Worm (Caenorhabditis elegans) whole organism, L1 larva: ENCODE results near the gene pgm-2.

ENCODE experiments used
- F16B12.6 ChIP-seq: fragments of 150-350 bp; optimal IDR thresholded peaks from 2 replicates; lab custom pipeline; 2014; ENCODE audit warnings: missing biosample characterization, missing genetic modification characterization
- Y116A8C.19 ChIP-seq: sonication (generic microtip); optimal IDR thresholded peaks from 2 replicates; lab custom pipeline; 2016; ENCODE audit warnings: missing compliant biosample characterization, missing genetic modification characterization, borderline replicate concordance
- aly-2 ChIP-seq: fragments of 150-350 bp; optimal IDR thresholded peaks from 2 replicates; lab custom pipeline; 2014; ENCODE audit warnings: missing biosample characterization, missing genetic modification characterization
- ama-1 ChIP-seq: fragments of 150-350 bp; optimal IDR thresholded peaks from 2 replicates; lab custom pipeline; 2014
- blmp-1 ChIP-seq: fragments of 150-350 bp; optimal IDR thresholded peaks from 2 replicates; lab custom pipeline; 2014; ENCODE audit warnings: missing biosample characterization, missing genetic modification characterization
- ceh-63 ChIP-seq: fragments of 200-800 bp; sonication (Bioruptor generic); optimal IDR thresholded peaks from 2 replicates; lab custom pipeline; 2018; ENCODE audit warnings: mild to moderate bottlenecking, missing genetic modification characterization, missing compliant biosample characterization
- ceh-8 ChIP-seq: fragments of 200-800 bp; sonication (Bioruptor generic); optimal IDR thresholded peaks from 2 replicates; lab custom pipeline; 2018; ENCODE audit warnings: mild to moderate bottlenecking, missing genetic modification characterization, moderate library complexity, missing compliant biosample characterization
- ceh-82 ChIP-seq, 3 experiments: fragments of 150-350 bp in 1 of 3; sonication (generic microtip) in 2 of 3; optimal IDR thresholded peaks; 2 replicates each; lab custom pipeline; 2014 to 2017; ENCODE audit warnings: missing biosample characterization in 3 of 3, missing genetic modification characterization in 3 of 3
- ceh-88 ChIP-seq: fragments of 200-800 bp; sonication (Bioruptor generic); IDR thresholded peaks from 2 replicates; pipeline ENCODE4 v1.3.6; 2022; ENCODE audit warnings: missing genetic modification characterization, missing compliant biosample characterization
- ceh-90 ChIP-seq: sonication (generic microtip); optimal IDR thresholded peaks from 2 replicates; lab custom pipeline; 2016; ENCODE audit warnings: missing genetic modification characterization, missing compliant biosample characterization
- ces-1 ChIP-seq: fragments of 150-350 bp; optimal IDR thresholded peaks from 2 replicates; lab custom pipeline; 2014; ENCODE audit warnings: missing biosample characterization, missing genetic modification reagents, missing genetic modification characterization
- efl-1 ChIP-seq, 4 experiments: fragments of 150-350 bp; optimal IDR thresholded peaks in 3 of 4; peaks in 1 of 4; 1 replicate in 1 of 4; 2 replicates in 3 of 4; lab custom pipeline; 2014; ENCODE audit warnings: missing biosample characterization in 2 of 4, missing genetic modification characterization in 2 of 4, missing genetic modification reagents in 2 of 4
- egl-13 ChIP-seq: sonication (generic microtip); optimal IDR thresholded peaks from 2 replicates; lab custom pipeline; 2016; ENCODE audit warnings: missing genotype, missing genetic modification reagents, missing genetic modification characterization, missing compliant biosample characterization
- elt-3 ChIP-seq, 6 experiments: fragments of 150-350 bp in 1 of 6; sonication (generic microtip); optimal IDR thresholded peaks; 2 replicates each; lab custom pipeline; 2017 to 2018; ENCODE audit warnings: missing biosample characterization in 6 of 6, missing genetic modification characterization in 6 of 6, inconsistent platforms in 1 of 6
- ets-5 ChIP-seq: fragments of 200-800 bp; sonication (Bioruptor generic); IDR thresholded peaks from 2 replicates; pipeline ENCODE4 v1.3.6; 2022; ENCODE audit warnings: missing genetic modification characterization, missing compliant biosample characterization
- fkh-10 ChIP-seq: sonication (generic microtip); optimal IDR thresholded peaks from 2 replicates; lab custom pipeline; 2017; ENCODE audit warnings: missing biosample characterization, missing genetic modification reagents, missing genetic modification characterization
- fkh-8 ChIP-seq: sonication (generic microtip); optimal IDR thresholded peaks from 2 replicates; lab custom pipeline; 2016; ENCODE audit warnings: mild to moderate bottlenecking, missing genetic modification characterization, missing compliant biosample characterization
- grh-1 ChIP-seq: fragments of 200-800 bp; sonication (Bioruptor generic); IDR thresholded peaks from 2 replicates; pipeline ENCODE4 v1.3.6; 2022; ENCODE audit warnings: missing genetic modification reagents, missing genetic modification characterization, missing compliant biosample characterization
- hlh-17 ChIP-seq: fragments of 200-800 bp; sonication (Bioruptor generic); optimal IDR thresholded peaks from 2 replicates; lab custom pipeline; 2018; ENCODE audit warnings: missing genetic modification characterization, mild to moderate bottlenecking, missing compliant biosample characterization, moderate library complexity, borderline replicate concordance
- hlh-4 ChIP-seq: sonication (generic microtip); optimal IDR thresholded peaks from 2 replicates; lab custom pipeline; 2016; ENCODE audit warnings: mild to moderate bottlenecking, missing genetic modification characterization, missing compliant biosample characterization
- hpl-2 ChIP-seq: fragments of 150-350 bp; optimal IDR thresholded peaks from 2 replicates; lab custom pipeline; 2014; ENCODE audit warnings: missing biosample characterization, missing genetic modification reagents, missing genetic modification characterization
- jun-1 ChIP-seq: fragments of 150-350 bp; optimal IDR thresholded peaks from 2 replicates; lab custom pipeline; 2014; ENCODE audit warnings: missing biosample characterization, missing genetic modification reagents, missing genetic modification characterization
- lin-13 ChIP-seq: fragments of 150-350 bp; optimal IDR thresholded peaks from 2 replicates; lab custom pipeline; 2014; ENCODE audit warnings: missing biosample characterization, missing genetic modification reagents, missing genetic modification characterization
- lin-35 ChIP-seq, 2 experiments: fragments of 150-350 bp; optimal IDR thresholded peaks; 2 replicates each; lab custom pipeline; 2014; ENCODE audit warnings: missing biosample characterization in 2 of 2, missing genetic modification characterization in 2 of 2, missing genetic modification reagents in 2 of 2
- lin-39 ChIP-seq: fragments of 150-350 bp; optimal IDR thresholded peaks from 2 replicates; lab custom pipeline; 2014; ENCODE audit warnings: missing biosample characterization, missing genetic modification reagents, missing genetic modification characterization
- lsy-2 ChIP-seq, 2 experiments: fragments of 150-350 bp; optimal IDR thresholded peaks; 2 replicates each; lab custom pipeline; 2014; ENCODE audit warnings: missing biosample characterization in 2 of 2, missing genetic modification characterization in 2 of 2
- mab-9 ChIP-seq: fragments of 200-800 bp; sonication (Bioruptor generic); IDR thresholded peaks from 2 replicates; pipeline ENCODE4 v1.3.6; 2022; ENCODE audit warnings: missing genetic modification reagents, missing genetic modification characterization, missing compliant biosample characterization
- mdl-1 ChIP-seq, 2 experiments: fragments of 150-350 bp; optimal IDR thresholded peaks; 2 replicates each; lab custom pipeline; 2014 to 2017; ENCODE audit warnings: missing biosample characterization in 2 of 2, missing genetic modification characterization in 2 of 2, inconsistent platforms in 1 of 2
- mep-1 ChIP-seq: fragments of 150-350 bp; optimal IDR thresholded peaks from 2 replicates; lab custom pipeline; 2014; ENCODE audit warnings: missing biosample characterization, missing genetic modification characterization
- nhr-20 ChIP-seq: sonication (generic microtip); optimal IDR thresholded peaks from 2 replicates; lab custom pipeline; 2016; ENCODE audit warnings: mild to moderate bottlenecking, missing genetic modification characterization, missing compliant biosample characterization
- nhr-237 ChIP-seq: fragments of 150-350 bp; optimal IDR thresholded peaks from 2 replicates; lab custom pipeline; 2014; ENCODE audit warnings: missing biosample characterization, missing genetic modification characterization
- nhr-28 ChIP-seq: fragments of 150-350 bp; optimal IDR thresholded peaks from 2 replicates; lab custom pipeline; 2014; ENCODE audit warnings: missing biosample characterization, missing genetic modification characterization
- nhr-47 ChIP-seq: sonication (generic microtip); optimal IDR thresholded peaks from 2 replicates; lab custom pipeline; 2016; ENCODE audit warnings: mild to moderate bottlenecking, missing genetic modification characterization, moderate library complexity, missing compliant biosample characterization
- nhr-76 ChIP-seq: sonication (generic microtip); optimal IDR thresholded peaks from 2 replicates; lab custom pipeline; 2017; ENCODE audit warnings: missing biosample characterization, missing genetic modification characterization
- nhr-77 ChIP-seq: fragments of 150-350 bp; optimal IDR thresholded peaks from 2 replicates; lab custom pipeline; 2014; ENCODE audit warnings: missing biosample characterization, missing genetic modification characterization
- nhr-85 ChIP-seq: sonication (generic microtip); peaks from one replicate; lab custom pipeline; 2016; ENCODE audit warnings: missing genetic modification characterization, inconsistent platforms, missing compliant biosample characterization
- nhr-90 ChIP-seq: sonication (generic microtip); optimal IDR thresholded peaks from 2 replicates; lab custom pipeline; 2016; ENCODE audit warnings: mild to moderate bottlenecking, missing genetic modification characterization, missing compliant biosample characterization; ENCODE audit not compliant: poor library complexity
- pag-3 ChIP-seq: sonication (generic microtip); optimal IDR thresholded peaks from 2 replicates; lab custom pipeline; 2017; ENCODE audit warnings: missing genetic modification characterization, mild to moderate bottlenecking, missing compliant biosample characterization, antibody characterized with exemption, borderline replicate concordance; ENCODE audit not compliant: insufficient read depth
- pqm-1 ChIP-seq: sonication (generic microtip); optimal IDR thresholded peaks from 3 replicates; lab custom pipeline; 2017; ENCODE audit warnings: missing biosample characterization, missing genetic modification characterization
- rnt-1 ChIP-seq: sonication (generic microtip); optimal IDR thresholded peaks from 2 replicates; lab custom pipeline; 2016; ENCODE audit warnings: mild to moderate bottlenecking, missing genetic modification characterization, moderate library complexity, missing compliant biosample characterization
- snu-23 ChIP-seq: sonication (generic microtip); optimal IDR thresholded peaks from 2 replicates; lab custom pipeline; 2016; ENCODE audit warnings: missing genetic modification characterization, missing compliant biosample characterization
- sup-37 ChIP-seq: fragments of 200-800 bp; sonication (Bioruptor generic); optimal IDR thresholded peaks from 2 replicates; lab custom pipeline; 2018; ENCODE audit warnings: mild to moderate bottlenecking, missing genetic modification characterization, missing compliant biosample characterization
- tlp-1 ChIP-seq: fragments of 150-350 bp; optimal IDR thresholded peaks from 2 replicates; lab custom pipeline; 2014; ENCODE audit warnings: missing biosample characterization, missing genetic modification characterization
- unc-130 ChIP-seq: fragments of 150-350 bp; optimal IDR thresholded peaks from 2 replicates; lab custom pipeline; 2017; ENCODE audit warnings: missing biosample characterization, missing genetic modification characterization, inconsistent platforms
- unc-30 ChIP-seq: sonication (generic microtip); optimal IDR thresholded peaks from 2 replicates; lab custom pipeline; 2017; ENCODE audit warnings: missing biosample characterization, missing genetic modification characterization
- unc-62 ChIP-seq: fragments of 150-350 bp; optimal IDR thresholded peaks from 2 replicates; lab custom pipeline; 2014; ENCODE audit warnings: missing biosample characterization, missing genetic modification reagents, missing genetic modification characterization
- unc-86 ChIP-seq: sonication (generic microtip); optimal IDR thresholded peaks from 2 replicates; lab custom pipeline; 2016; ENCODE audit warnings: missing genetic modification characterization, missing compliant biosample characterization
- vab-15 ChIP-seq: sonication (generic microtip); optimal IDR thresholded peaks from 2 replicates; lab custom pipeline; 2017; ENCODE audit warnings: missing genotype, mild to moderate bottlenecking, missing genetic modification characterization, missing compliant biosample characterization
- xbp-1 ChIP-seq: sonication (generic microtip); optimal IDR thresholded peaks from 2 replicates; lab custom pipeline; 2016; ENCODE audit warnings: missing genetic modification characterization, missing compliant biosample characterization
- zag-1 ChIP-seq: fragments of 150-350 bp; optimal IDR thresholded peaks from 2 replicates; lab custom pipeline; 2014; ENCODE audit warnings: missing biosample characterization, missing genetic modification characterization
- zip-4 ChIP-seq: fragments of 200-800 bp; sonication (Bioruptor generic); optimal IDR thresholded peaks from 2 replicates; lab custom pipeline; 2018; ENCODE audit warnings: mild to moderate bottlenecking, missing genetic modification characterization, moderate library complexity, missing compliant biosample characterization
- ztf-4 ChIP-seq: fragments of 150-350 bp; optimal IDR thresholded peaks from 2 replicates; lab custom pipeline; 2014; ENCODE audit warnings: missing biosample characterization, missing genetic modification characterization

pgm-2 gene

ce11 chrIII:13298722-13299431 lies at the start of gene pgm-2:
pgm-2 (plus strand) TSS chrIII:13299378.
- no peak for TF ChIP-seq ceh-82 (tag; optimal IDR thresholded peaks at IDR 0.05; lab: Kevin White, UChicago)
- TF ChIP-seq mdl-1 (tag; optimal IDR thresholded peaks at IDR 0.05; lab: Kevin White, UChicago): no peak
- TF ChIP-seq mab-9 (GFP tag; lab: Robert Waterston, UW): no peak
- TF ChIP-seq fkh-8: no peak
- TF ChIP-seq mep-1 (tag; lab: Kevin White, UChicago): peak; percentile 58
- TF ChIP-seq zip-4 (GFP tag; lab: Kevin White, UChicago): no peak
- no peak for TF ChIP-seq nhr-77 (tag; lab: Kevin White, UChicago)
- TF ChIP-seq sup-37 (GFP tag; lab: Kevin White, UChicago): no peak
- TF ChIP-seq nhr-90 (tag; lab: Kevin White, UChicago): peak; percentile 22
- TF ChIP-seq lin-39 (tag; lab: Kevin White, UChicago): no peak
- TF ChIP-seq ceh-8 (GFP tag; lab: Kevin White, UChicago): no peak
- no peak for TF ChIP-seq F16B12.6
- TF ChIP-seq lin-35 (GFP tag; optimal IDR thresholded peaks at IDR 0.05; lab: Kevin White, UChicago): no peak
- no peak for TF ChIP-seq unc-62
- TF ChIP-seq ces-1 (GFP tag; lab: Kevin White, UChicago): no peak
- TF ChIP-seq nhr-47 (tag; lab: Kevin White, UChicago): peak; percentile 2
- no peak for TF ChIP-seq tlp-1
- TF ChIP-seq grh-1 (GFP tag; lab: Robert Waterston, UW): no peak
- peak in 1 of 6 experiments; percentile 20 for TF ChIP-seq elt-3 (tag; optimal IDR thresholded peaks at IDR 0.05; lab: Kevin White, UChicago)
- no peak for TF ChIP-seq nhr-20
- TF ChIP-seq Y116A8C.19 (tag; lab: Kevin White, UChicago): no peak
- TF ChIP-seq ceh-90: no peak
- no peak for TF ChIP-seq unc-130
- TF ChIP-seq pqm-1 (tag; lab: Kevin White, UChicago): no peak
- no peak for TF ChIP-seq unc-30 (tag; lab: Kevin White, UChicago)
- TF ChIP-seq egl-13 (tag; lab: Kevin White, UChicago): no peak
- TF ChIP-seq nhr-85 (tag; lab: Kevin White, UChicago): peak; percentile 76
- peak in 1 of 2 experiments; percentile 19 for TF ChIP-seq efl-1 (optimal IDR thresholded peaks at IDR 0.05; lab: Kevin White, UChicago)
- peak in 1 of 2 experiments; percentile 83 for TF ChIP-seq efl-1 (GFP tag; optimal IDR thresholded peaks at IDR 0.05 in 1 of 2; lab: Kevin White, UChicago)
- TF ChIP-seq ceh-88 (GFP tag; lab: Robert Waterston, UW): no peak
- TF ChIP-seq ama-1 (lab: Kevin White, UChicago): no peak
- TF ChIP-seq rnt-1 (tag; lab: Kevin White, UChicago): peak; percentile 9
- no peak for TF ChIP-seq nhr-28 (tag; lab: Kevin White, UChicago)
- no peak for TF ChIP-seq hlh-17 (GFP tag; lab: Kevin White, UChicago)
- peak; percentile 19 for TF ChIP-seq aly-2 (tag; lab: Kevin White, UChicago)
- TF ChIP-seq ceh-63 (GFP tag; lab: Kevin White, UChicago): no peak
- TF ChIP-seq nhr-237 (tag; lab: Kevin White, UChicago): no peak
- TF ChIP-seq xbp-1: no peak
- TF ChIP-seq jun-1 (tag; lab: Kevin White, UChicago): no peak
- TF ChIP-seq blmp-1 (tag; lab: Kevin White, UChicago): peak; percentile 61
- no peak for TF ChIP-seq zag-1 (tag; lab: Kevin White, UChicago)
- TF ChIP-seq nhr-76 (tag; lab: Kevin White, UChicago): no peak
- no peak for TF ChIP-seq ets-5 (GFP tag; lab: Robert Waterston, UW)
- no peak for TF ChIP-seq vab-15 (tag; lab: Kevin White, UChicago)
- TF ChIP-seq unc-86: no peak
- no peak for TF ChIP-seq ztf-4
- TF ChIP-seq hlh-4 (tag; lab: Kevin White, UChicago): no peak
- no peak for TF ChIP-seq hpl-2 (GFP tag; lab: Kevin White, UChicago)
- TF ChIP-seq lin-13 (GFP tag; lab: Kevin White, UChicago): no peak
- TF ChIP-seq lsy-2 (tag; optimal IDR thresholded peaks at IDR 0.05; lab: Kevin White, UChicago): peak in 1 of 2 experiments; percentile 34
- TF ChIP-seq snu-23 (GFP tag; lab: Kevin White, UChicago): peak; percentile 36
- no peak for TF ChIP-seq pag-3 (tag; lab: Kevin White, UChicago)
- TF ChIP-seq fkh-10 (GFP tag; lab: Kevin White, UChicago): no peak
